Worm (Caenorhabditis elegans) whole organism, L4/young adult: ENCODE data around the gene C54E10.10.

Experiments
- W03F9.2 ChIP-seq: fragments of 150-350 bp; optimal IDR thresholded peaks from 2 replicates; lab custom pipeline; 2014; ENCODE audit warnings: missing biosample characterization, missing genetic modification characterization
- dao-5 ChIP-seq: sonication (generic microtip); optimal IDR thresholded peaks from 2 replicates; lab custom pipeline; 2016; ENCODE audit warnings: missing genotype, missing genetic modification characterization, moderate library complexity, missing compliant biosample characterization

ce11 chrV:18786694-18787093 is 16.5 kb downstream of the C54E10.10 start, which contains the start of gene Y17D7B.3:
- no peak for TF ChIP-seq W03F9.2 (tag; lab: Kevin White, UChicago)
- TF ChIP-seq dao-5 (tag; lab: Kevin White, UChicago), result no peak
